Worm (Caenorhabditis elegans): Measurements from ENCODE around the gene C07G1.15.
"Not testable (repeated sequence)": the region's sequence is repeated elsewhere in the genome, so short reads cannot be mapped to it uniquely, and the experiment has no call there.

C07G1.15 gene

DNA sequence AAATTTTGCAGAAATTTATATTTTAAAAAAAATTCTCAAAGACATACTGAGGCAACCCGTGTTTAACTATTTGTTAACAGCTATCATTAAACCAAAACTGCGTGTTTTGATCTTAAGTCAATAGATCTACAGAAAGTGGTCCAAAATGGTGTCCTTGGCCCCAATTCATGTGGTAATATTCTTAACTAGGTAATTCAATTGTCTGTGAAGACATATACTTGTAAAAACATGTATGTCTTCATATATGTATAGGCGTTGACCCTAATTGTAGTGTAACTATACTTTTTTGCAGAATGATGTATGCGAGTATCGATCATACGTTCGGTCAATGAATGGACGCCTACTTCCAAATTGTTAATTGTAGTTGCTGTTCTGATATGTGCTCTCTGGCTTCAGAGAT lies at the start of gene C07G1.15:
C07G1.15 (plus strand) TSS at position 301 of the 400 bp plus-strand sequence.
- no peak for TF ChIP-seq dao-5 (tag; optimal IDR thresholded peaks at IDR 0.05)
- TF ChIP-seq W03F9.2 (tag; optimal IDR thresholded peaks at IDR 0.05): no peak
- TF ChIP-seq him-1 (tag; optimal IDR thresholded peaks at IDR 0.05): no peak

DNA sequence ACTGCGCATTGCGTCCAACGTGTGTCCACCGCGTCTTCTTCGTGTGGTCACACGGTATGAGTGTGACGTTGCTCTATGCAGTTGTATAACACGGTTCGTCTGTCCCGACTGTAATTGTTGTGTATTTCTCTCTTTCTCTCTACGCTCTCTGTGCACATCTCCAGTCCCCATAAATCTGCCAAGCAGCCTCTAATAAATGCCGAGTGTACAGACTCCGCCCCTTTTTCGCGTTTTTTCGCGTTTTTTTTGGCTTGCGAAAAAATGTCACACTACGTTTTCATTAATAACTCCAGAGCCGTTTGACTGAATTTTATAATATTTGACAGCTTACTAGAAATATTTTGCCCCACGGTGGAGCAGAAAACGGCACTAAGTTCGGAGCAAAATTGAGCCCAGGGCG lies 47.4 kb upstream of the C07G1.15 start, which contains the start of gene erp-44.3:
erp-44.3 (plus strand) TSS at position 301 of the 400 bp plus-strand sequence.
- not testable (repeated sequence) for TF ChIP-seq W03F9.2, dao-5, him-1 (tag; optimal IDR thresholded peaks at IDR 0.05)

DNA sequence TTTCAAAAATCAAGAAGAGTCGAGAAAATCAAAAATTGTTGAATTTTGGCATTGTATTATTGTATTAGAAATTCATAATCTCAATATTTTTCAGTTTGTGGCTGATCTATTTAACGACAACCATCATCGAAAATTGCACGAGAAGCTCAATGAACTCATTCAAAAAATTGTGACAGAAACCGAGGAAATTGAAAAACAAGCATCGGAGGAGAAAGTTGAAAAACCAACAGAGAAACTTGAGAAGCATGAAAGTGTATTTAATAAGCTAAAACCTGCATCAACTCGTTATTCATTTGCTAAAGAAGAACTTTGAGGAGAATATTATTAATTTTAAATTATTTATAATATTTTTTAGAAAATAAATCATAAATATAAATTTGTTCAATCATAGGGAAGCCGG lies 42.9 kb upstream of the C07G1.15 start, which contains the start of gene ceph-41:
ceph-41 (plus strand) TSS at position 301 of the 400 bp plus-strand sequence.
- TF ChIP-seq dao-5 (tag; optimal IDR thresholded peaks at IDR 0.05) (no peak), him-1 (tag; optimal IDR thresholded peaks at IDR 0.05) (no peak), W03F9.2 (tag; optimal IDR thresholded peaks at IDR 0.05) (no peak)

DNA sequence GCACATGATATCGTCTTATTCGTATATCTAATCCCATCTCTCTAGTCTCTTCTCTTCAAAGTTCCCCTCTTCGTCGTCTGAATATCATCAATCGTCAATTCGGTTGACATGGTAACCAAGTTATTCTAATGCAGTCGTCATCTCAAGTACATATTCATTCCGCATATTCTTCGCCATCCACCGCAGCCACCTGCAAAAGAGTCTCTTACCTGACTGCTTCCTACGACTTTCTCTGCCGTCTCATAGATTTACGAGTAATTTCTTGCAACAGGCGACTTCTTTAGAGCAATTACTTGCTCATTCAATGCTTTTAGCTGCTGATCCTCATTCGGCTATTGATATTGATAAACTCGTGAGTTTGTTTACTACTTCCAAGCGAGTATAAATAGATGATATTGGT lies 42.3 kb upstream of the C07G1.15 start:
- no peak for TF ChIP-seq W03F9.2 (tag; optimal IDR thresholded peaks at IDR 0.05)
- no peak for TF ChIP-seq him-1 (tag; optimal IDR thresholded peaks at IDR 0.05)
- no peak for TF ChIP-seq dao-5 (tag; optimal IDR thresholded peaks at IDR 0.05)

DNA sequence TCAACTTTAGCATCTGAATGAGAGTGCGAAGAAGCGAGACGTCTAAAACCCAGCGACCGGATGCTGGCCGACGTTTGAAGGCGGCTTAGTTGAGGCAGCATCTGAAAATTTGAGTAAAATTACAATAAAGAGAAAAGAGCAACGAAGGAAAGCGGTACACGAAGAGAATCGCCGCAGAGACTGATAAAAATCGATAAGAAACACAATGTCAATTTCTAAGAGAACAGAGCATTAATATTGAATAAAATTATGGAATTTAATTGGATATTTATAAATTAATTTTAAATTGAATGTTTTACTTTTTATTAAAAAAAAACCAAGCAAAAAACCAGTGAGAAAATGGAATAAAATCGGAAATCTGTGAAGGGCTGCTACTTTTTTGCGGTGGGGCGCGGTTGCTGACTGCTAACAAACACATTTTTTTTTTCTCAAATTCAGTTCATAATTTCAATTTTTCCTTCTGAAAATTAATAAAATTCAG lies 39.6 kb upstream of the C07G1.15 start, which contains the start of the genes ndub-11 and moc-3:
ndub-11 (minus strand) TSS at position 101 of the 481 bp plus-strand sequence.
moc-3 (plus strand) TSS at position 431 of the 481 bp plus-strand sequence.
- TF ChIP-seq W03F9.2 (tag; optimal IDR thresholded peaks at IDR 0.05): no peak
- TF ChIP-seq dao-5 (tag; optimal IDR thresholded peaks at IDR 0.05): no peak
- no peak for TF ChIP-seq him-1 (tag; optimal IDR thresholded peaks at IDR 0.05)

DNA sequence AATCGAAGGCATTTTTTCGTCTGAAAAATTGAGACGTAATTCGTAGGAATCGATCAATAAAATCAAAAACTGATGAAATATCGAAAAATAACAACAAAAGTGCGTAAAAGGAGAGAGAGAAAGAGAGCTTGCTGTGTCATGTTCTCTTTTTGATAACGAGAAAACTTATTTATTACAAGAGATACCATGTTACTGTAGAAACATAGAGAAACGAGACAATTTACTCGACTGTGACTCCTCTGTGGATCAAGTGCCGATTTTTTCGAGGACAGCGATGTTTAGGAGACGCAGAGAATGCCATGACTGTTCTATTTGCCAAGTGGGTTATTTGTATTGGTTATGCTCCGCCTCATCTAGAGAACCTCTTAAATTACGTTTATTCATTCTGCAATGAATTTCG lies 36.2 kb upstream of the C07G1.15 start, which contains the start of gene sph-1:
sph-1 (minus strand) TSS at position 23 of the 400 bp plus-strand sequence.
- TF ChIP-seq W03F9.2 (tag; optimal IDR thresholded peaks at IDR 0.05): peak; percentile 44
- no peak for TF ChIP-seq him-1 (tag; optimal IDR thresholded peaks at IDR 0.05)

DNA sequence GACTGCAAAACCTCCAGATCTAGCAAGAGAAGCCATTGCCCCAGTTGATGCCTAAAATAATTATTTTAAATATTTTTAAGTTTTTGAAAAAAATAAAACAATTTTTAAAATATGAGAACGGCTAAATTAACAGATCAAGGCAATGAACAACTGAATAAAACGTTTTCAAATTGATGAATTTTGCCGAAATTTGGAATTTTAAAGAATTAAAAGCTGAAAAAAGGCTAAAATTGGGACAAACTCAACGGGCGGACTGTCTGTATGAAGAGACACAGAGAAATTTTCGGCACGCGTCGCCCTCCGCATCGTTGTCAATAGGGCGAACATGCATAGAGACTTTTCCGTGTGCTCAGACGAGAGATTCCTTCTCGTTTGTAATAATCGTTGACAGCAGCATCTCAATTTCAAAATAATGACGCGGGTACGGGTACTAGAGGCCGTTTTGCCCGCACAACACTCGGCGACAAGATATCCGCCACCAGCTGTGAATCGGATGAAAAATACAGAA lies 33.7 kb upstream of the C07G1.15 start, which contains the start of the genes isp-1 and islo-1:
isp-1 (minus strand) TSS at position 51 of the 508 bp plus-strand sequence.
islo-1 (plus strand) TSS at position 385 of the 508 bp plus-strand sequence.
- TF ChIP-seq W03F9.2 (tag; optimal IDR thresholded peaks at IDR 0.05) (peak; percentile 69), dao-5 (tag; optimal IDR thresholded peaks at IDR 0.05) (no peak)

DNA sequence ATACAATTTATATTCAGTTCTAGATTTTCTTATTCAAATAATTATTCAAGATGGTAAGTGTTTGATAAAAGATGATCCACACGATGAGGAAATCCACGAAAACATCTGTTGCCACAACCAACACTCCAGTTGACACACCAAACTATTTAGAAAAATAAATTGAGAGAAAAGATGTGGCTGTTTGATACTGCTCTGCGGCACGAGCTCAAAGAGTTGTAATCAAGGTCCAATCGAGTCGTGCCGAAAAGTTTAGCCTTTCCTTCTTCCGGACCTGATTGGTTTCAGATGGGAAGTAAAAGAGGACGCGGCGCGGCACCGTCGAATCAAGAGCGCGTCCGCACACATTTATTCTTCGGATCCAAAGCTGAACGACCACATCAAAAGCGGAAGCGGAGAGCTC lies 33.2 kb upstream of the C07G1.15 start:
- TF ChIP-seq him-1 (tag; optimal IDR thresholded peaks at IDR 0.05) (no peak), W03F9.2 (tag; optimal IDR thresholded peaks at IDR 0.05) (no peak), dao-5 (tag; optimal IDR thresholded peaks at IDR 0.05) (no peak)

DNA sequence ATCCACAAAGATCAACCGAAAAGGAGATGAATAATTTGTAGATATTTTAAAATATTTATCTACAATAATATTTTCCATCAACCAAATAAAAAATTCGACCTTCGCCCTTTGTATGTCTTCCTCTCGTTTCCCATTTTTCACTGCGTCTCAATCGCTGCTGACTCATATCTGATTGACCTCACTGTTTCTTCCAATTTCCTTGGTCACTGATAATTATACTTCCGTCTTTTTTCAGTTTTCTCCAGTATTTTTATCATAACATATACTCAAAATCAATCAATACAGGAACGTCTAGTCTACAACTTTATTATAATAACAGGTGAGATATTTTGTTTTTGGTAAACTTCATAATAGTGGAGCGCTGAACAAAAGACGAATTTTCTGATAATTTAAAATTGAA lies 30.8 kb upstream of the C07G1.15 start, which contains the start of gene pmk-3:
pmk-3 (plus strand) TSS at position 236 of the 400 bp plus-strand sequence.
- TF ChIP-seq W03F9.2 (tag; optimal IDR thresholded peaks at IDR 0.05) (peak; percentile 5), him-1 (tag; optimal IDR thresholded peaks at IDR 0.05) (no peak)

DNA sequence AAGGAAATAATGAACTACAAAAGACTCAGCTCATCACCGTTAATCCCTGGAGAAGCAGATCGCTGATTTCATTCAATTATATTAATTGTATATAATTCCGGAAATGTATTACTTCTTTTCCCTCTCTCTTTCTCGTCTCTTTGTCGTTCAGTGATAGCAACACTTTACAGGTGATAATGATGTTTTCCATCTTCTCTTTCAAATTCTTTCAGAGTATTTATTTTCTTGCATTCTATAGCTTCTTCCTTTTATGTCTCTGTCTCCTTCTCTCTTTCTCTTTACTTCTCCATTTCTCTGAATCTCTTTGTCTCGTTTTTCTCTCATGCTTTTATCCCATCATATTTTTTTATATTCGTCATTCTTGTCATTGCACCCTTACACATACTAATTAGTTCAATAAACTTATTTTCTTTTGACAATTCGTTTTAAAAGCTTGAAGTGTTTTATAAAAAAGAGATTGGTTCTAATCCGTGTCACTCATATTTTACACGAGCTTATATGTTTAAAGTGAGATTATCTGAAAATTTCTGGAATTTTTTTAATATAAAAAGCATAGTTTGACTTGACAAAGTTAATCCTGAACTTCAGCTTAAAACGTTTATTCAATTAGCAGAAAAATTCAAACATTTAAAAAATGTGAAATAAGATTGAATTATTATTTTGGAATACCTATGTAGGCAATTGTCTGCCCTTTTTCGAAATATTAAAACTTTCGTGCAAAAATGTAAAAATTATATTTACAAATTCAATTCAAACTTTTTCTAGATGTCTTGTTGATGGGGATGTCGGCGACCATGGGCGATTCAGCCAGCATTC lies 26.8 kb upstream of the C07G1.15 start, which contains the start of gene pmk-2:
pmk-2 (plus strand) TSS at position 766 of the 816 bp plus-strand sequence.
- TF ChIP-seq him-1 (tag; optimal IDR thresholded peaks at IDR 0.05) (no peak), W03F9.2 (tag; optimal IDR thresholded peaks at IDR 0.05) (no peak), dao-5 (tag; optimal IDR thresholded peaks at IDR 0.05) (no peak)

DNA sequence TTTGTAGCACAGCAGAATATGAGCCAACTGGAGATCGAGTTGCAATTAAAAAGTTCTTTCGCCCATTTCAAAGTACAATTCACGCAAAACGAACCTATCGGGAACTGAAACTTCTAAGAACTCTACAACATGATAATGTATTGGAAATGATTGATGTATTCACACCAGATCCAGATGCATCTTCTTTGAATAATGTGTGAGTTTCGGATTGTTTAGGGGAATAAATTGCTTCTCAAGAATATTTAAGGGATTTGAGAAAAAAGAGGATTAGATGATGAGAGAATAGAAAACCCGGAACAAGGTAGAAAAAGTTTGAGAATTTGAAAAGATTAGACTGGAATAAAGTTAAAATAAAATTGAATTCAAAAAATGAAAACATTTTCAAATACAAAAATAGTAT lies 25.4 kb upstream of the C07G1.15 start:
- TF ChIP-seq him-1 (tag; optimal IDR thresholded peaks at IDR 0.05) (no peak), W03F9.2 (tag; optimal IDR thresholded peaks at IDR 0.05) (no peak), dao-5 (tag; optimal IDR thresholded peaks at IDR 0.05) (no peak)

DNA sequence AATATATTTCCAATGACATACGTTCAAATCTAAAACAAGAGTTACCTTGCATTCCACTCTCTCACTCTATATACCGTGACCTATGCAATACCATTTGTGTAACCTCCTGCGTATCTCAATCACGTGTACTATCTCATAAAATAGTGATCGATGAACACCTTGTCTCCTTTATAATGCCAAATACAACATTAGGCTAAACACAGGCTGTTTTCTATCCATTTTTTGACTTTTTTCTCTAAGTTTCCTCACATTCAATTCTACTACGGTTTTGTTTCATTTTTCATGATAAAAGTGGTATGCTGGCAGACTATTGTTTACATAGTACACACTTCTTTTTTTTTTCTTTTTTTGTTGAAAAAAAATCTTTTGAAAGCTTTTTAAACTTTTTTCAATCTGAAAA lies 23.5 kb upstream of the C07G1.15 start:
- no peak for TF ChIP-seq him-1 (tag; optimal IDR thresholded peaks at IDR 0.05)
- no peak for TF ChIP-seq dao-5 (tag; optimal IDR thresholded peaks at IDR 0.05)

DNA sequence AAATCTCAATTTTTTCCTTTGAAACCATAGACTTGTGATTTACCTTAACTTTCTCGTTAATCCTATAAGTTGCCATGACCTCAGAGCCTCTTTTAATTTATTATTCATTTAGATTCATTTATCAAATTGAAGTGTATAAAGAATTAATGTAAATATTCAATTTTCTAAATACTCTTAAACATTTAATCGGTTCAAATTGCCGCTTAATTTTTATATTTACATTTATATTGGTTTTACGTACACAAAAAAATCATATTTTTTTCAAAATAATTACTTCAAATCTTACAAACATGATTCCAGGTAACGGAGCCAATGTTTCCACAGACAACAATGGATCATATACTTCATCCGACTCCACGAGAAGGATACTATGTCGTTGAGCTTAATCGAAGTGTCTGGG lies 21.3 kb upstream of the C07G1.15 start, which contains the start of gene pmk-1:
pmk-1 (plus strand) TSS at position 301 of the 400 bp plus-strand sequence.
- TF ChIP-seq W03F9.2 (tag; optimal IDR thresholded peaks at IDR 0.05) (no peak), him-1 (tag; optimal IDR thresholded peaks at IDR 0.05) (no peak), dao-5 (tag; optimal IDR thresholded peaks at IDR 0.05) (no peak)

DNA sequence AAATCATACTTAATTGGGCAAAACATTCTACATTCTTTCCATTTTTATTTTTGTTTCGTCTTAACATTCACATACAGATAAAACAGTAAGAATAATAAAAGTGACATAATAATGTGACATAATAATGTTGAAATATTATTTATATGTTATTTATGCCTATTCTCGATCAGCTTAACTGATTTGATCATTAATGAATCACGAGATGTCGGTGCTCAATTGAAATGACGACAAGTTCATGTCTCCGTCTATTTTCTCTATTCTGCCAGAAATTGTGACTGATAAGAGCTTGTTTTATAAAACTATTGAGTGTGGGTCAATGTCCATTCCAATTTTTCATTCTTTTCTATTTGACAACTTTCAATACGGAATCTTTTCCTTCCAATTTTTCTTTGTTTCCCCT lies 18.1 kb upstream of the C07G1.15 start:
- TF ChIP-seq him-1 (tag; optimal IDR thresholded peaks at IDR 0.05): no peak
- no peak for TF ChIP-seq dao-5 (tag; optimal IDR thresholded peaks at IDR 0.05)
- TF ChIP-seq W03F9.2 (tag; optimal IDR thresholded peaks at IDR 0.05): no peak

All from whole organism, L4/young adult.